Fruit fly (Drosophila melanogaster) whole organism, prepupa: Measurements from ENCODE around the gene PolrMT.
A peak's percentile ranks its signal among the peaks of the same experiment; 100 is the strongest.

Experiments
- Blimp-1 ChIP-seq: fragments of 200-800 bp; sonication (Bioruptor generic); optimal IDR thresholded peaks from 3 replicates; lab custom pipeline; 2017; ENCODE audit warnings: missing biosample characterization, missing genetic modification characterization, mild to moderate bottlenecking, moderate library complexity, missing genetic modification reagents
- CG10631 ChIP-seq: fragments of 200-800 bp; sonication (Bioruptor generic); optimal IDR thresholded peaks from 2 replicates; lab custom pipeline; 2016; ENCODE audit warnings: missing biosample characterization, missing genetic modification characterization
- CG10669 ChIP-seq: fragments of 200-800 bp; sonication (Bioruptor generic); optimal IDR thresholded peaks from 3 replicates; lab custom pipeline; 2018; ENCODE audit warnings: missing biosample characterization, mild to moderate bottlenecking, missing genetic modification characterization, moderate library complexity
- CG11762 ChIP-seq: fragments of 200-800 bp; sonication (Bioruptor generic); optimal IDR thresholded peaks from 3 replicates; lab custom pipeline; 2016; ENCODE audit warnings: missing biosample characterization, missing genetic modification characterization; ENCODE audit not compliant: insufficient read depth
- CG11902 ChIP-seq: fragments of 200-800 bp; sonication (Bioruptor generic); optimal IDR thresholded peaks from 3 replicates; lab custom pipeline; 2016; ENCODE audit warnings: missing biosample characterization, missing genetic modification characterization
- CG15336 ChIP-seq: fragments of 200-800 bp; sonication (Bioruptor generic); IDR thresholded peaks from 2 replicates; pipeline ENCODE4 v1.3.6; 2022; ENCODE audit warnings: missing biosample characterization, missing genetic modification characterization
- CG16779 ChIP-seq: fragments of 200-800 bp; sonication (Bioruptor generic); optimal IDR thresholded peaks from 3 replicates; lab custom pipeline; 2017; ENCODE audit warnings: missing biosample characterization, mild to moderate bottlenecking, missing genetic modification characterization
- CG32006 ChIP-seq: fragments of 200-800 bp; sonication (Bioruptor generic); optimal IDR thresholded peaks from 3 replicates; lab custom pipeline; 2017; ENCODE audit warnings: missing biosample characterization, mild to moderate bottlenecking, missing genetic modification characterization
- CG34406 ChIP-seq: fragments of 200-800 bp; sonication (Bioruptor generic); optimal IDR thresholded peaks from 3 replicates; lab custom pipeline; 2016; ENCODE audit warnings: missing biosample characterization, missing genetic modification characterization
- CG3919 ChIP-seq: fragments of 200-800 bp; sonication (Bioruptor generic); optimal IDR thresholded peaks from 3 replicates; lab custom pipeline; 2016; ENCODE audit warnings: missing biosample characterization, missing genetic modification characterization
- CG4318 ChIP-seq: fragments of 200-800 bp; sonication (Bioruptor generic); optimal IDR thresholded peaks from 3 replicates; lab custom pipeline; 2017; ENCODE audit warnings: missing biosample characterization, mild to moderate bottlenecking, missing genetic modification characterization
- CG6163 ChIP-seq: fragments of 200-800 bp; sonication (Bioruptor generic); IDR thresholded peaks from 3 replicates; pipeline ENCODE4 v1.3.6; 2022; ENCODE audit warnings: missing biosample characterization, missing genetic modification characterization
- CG6276 ChIP-seq: fragments of 200-800 bp; sonication (Bioruptor generic); optimal IDR thresholded peaks from 2 replicates; lab custom pipeline; 2017; ENCODE audit warnings: missing biosample characterization, mild to moderate bottlenecking, missing genetic modification characterization
- CG6792 ChIP-seq: fragments of 200-800 bp; sonication (Bioruptor generic); optimal IDR thresholded peaks from 3 replicates; lab custom pipeline; 2016; ENCODE audit warnings: missing biosample characterization, missing genetic modification characterization
- CG6854 ChIP-seq: fragments of 200-800 bp; sonication (Bioruptor generic); optimal IDR thresholded peaks from 2 replicates; lab custom pipeline; 2017; ENCODE audit warnings: missing biosample characterization, mild to moderate bottlenecking, missing genetic modification characterization
- CG7368 ChIP-seq: fragments of 200-800 bp; sonication (Bioruptor generic); optimal IDR thresholded peaks from 3 replicates; lab custom pipeline; 2016; ENCODE audit warnings: missing biosample characterization, missing genetic modification characterization
- CG8632 ChIP-seq: fragments of 200-800 bp; sonication (Bioruptor generic); optimal IDR thresholded peaks from 3 replicates; lab custom pipeline; 2016; ENCODE audit warnings: missing biosample characterization, missing genetic modification characterization
- CG9139 ChIP-seq: fragments of 200-800 bp; sonication (Bioruptor generic); optimal IDR thresholded peaks from 3 replicates; lab custom pipeline; 2017; ENCODE audit warnings: missing biosample characterization, mild to moderate bottlenecking, missing genetic modification characterization
- Eip75B ChIP-seq: fragments of 200-800 bp; sonication (Bioruptor generic); optimal IDR thresholded peaks from 3 replicates; lab custom pipeline; 2016; ENCODE audit warnings: missing biosample characterization, missing genetic modification characterization
- Eip78C ChIP-seq: fragments of 200-800 bp; sonication (Bioruptor generic); peaks from one replicate; lab custom pipeline; 2016; ENCODE audit warnings: missing biosample characterization, missing genetic modification characterization
- Eip93F ChIP-seq: fragments of 200-800 bp; sonication (Bioruptor generic); optimal IDR thresholded peaks from 2 replicates; lab custom pipeline; 2016; ENCODE audit warnings: missing biosample characterization, mild to moderate bottlenecking, missing genetic modification characterization
- Ets21C ChIP-seq: fragments of 200-800 bp; sonication (Bioruptor generic); optimal IDR thresholded peaks from 3 replicates; lab custom pipeline; 2016; ENCODE audit warnings: missing biosample characterization, missing genetic modification characterization
- Ets96B ChIP-seq: fragments of 200-800 bp; optimal IDR thresholded peaks from 2 replicates; lab custom pipeline; 2019; ENCODE audit warnings: missing biosample characterization, mild to moderate bottlenecking, missing genetic modification characterization, moderate library complexity
- Hr38 ChIP-seq: sonication (Bioruptor generic); optimal IDR thresholded peaks from 2 replicates; lab custom pipeline; 2016; ENCODE audit warnings: missing biosample characterization, missing genetic modification characterization
- Hr39 ChIP-seq: fragments of 200-800 bp; sonication (Bioruptor generic); optimal IDR thresholded peaks from 2 replicates; lab custom pipeline; 2016; ENCODE audit warnings: missing biosample characterization, missing genetic modification characterization
- Hr4 ChIP-seq: fragments of 200-800 bp; sonication (Bioruptor generic); optimal IDR thresholded peaks from 3 replicates; lab custom pipeline; 2016; ENCODE audit warnings: missing biosample characterization, missing genetic modification characterization
- Lpt ChIP-seq: fragments of 200-800 bp; sonication (Bioruptor generic); optimal IDR thresholded peaks from 3 replicates; lab custom pipeline; 2016; ENCODE audit warnings: missing biosample characterization, missing genetic modification characterization
- OdsH ChIP-seq: fragments of 200-800 bp; sonication (Bioruptor generic); optimal IDR thresholded peaks from 3 replicates; lab custom pipeline; 2016; ENCODE audit warnings: missing biosample characterization, missing genetic modification characterization
- Smox ChIP-seq: fragments of 200-800 bp; sonication (Bioruptor generic); optimal IDR thresholded peaks from 3 replicates; lab custom pipeline; 2016; ENCODE audit warnings: missing biosample characterization, missing genetic modification characterization
- Sox102F ChIP-seq: fragments of 200-800 bp; sonication (Bioruptor generic); optimal IDR thresholded peaks from 2 replicates; lab custom pipeline; 2016; ENCODE audit warnings: missing biosample characterization, mild to moderate bottlenecking, missing genetic modification characterization
- Sox14 ChIP-seq: fragments of 200-800 bp; sonication (Bioruptor generic); optimal IDR thresholded peaks from 3 replicates; lab custom pipeline; 2016; ENCODE audit warnings: missing biosample characterization, missing genetic modification characterization
- Sox15 ChIP-seq: fragments of 200-800 bp; sonication (Bioruptor generic); optimal IDR thresholded peaks from 3 replicates; lab custom pipeline; 2016; ENCODE audit warnings: missing biosample characterization, missing genetic modification characterization
- achi ChIP-seq: fragments of 200-800 bp; sonication (Bioruptor generic); optimal IDR thresholded peaks from 3 replicates; lab custom pipeline; 2016; ENCODE audit warnings: missing biosample characterization, missing genetic modification characterization
- acj6 ChIP-seq: fragments of 200-800 bp; sonication (Bioruptor generic); optimal IDR thresholded peaks from 3 replicates; lab custom pipeline; 2016; ENCODE audit warnings: missing biosample characterization, missing genetic modification characterization
- cyc ChIP-seq: fragments of 200-800 bp; sonication (Bioruptor generic); optimal IDR thresholded peaks from 3 replicates; lab custom pipeline; 2016; ENCODE audit warnings: missing biosample characterization, missing genetic modification characterization
- dac ChIP-seq: fragments of 200-800 bp; sonication (Bioruptor generic); optimal IDR thresholded peaks from 2 replicates; lab custom pipeline; 2017; ENCODE audit warnings: missing biosample characterization, mild to moderate bottlenecking, missing genetic modification characterization
- dsx ChIP-seq: fragments of 200-800 bp; optimal IDR thresholded peaks from 3 replicates; lab custom pipeline; 2019; ENCODE audit warnings: missing biosample characterization, mild to moderate bottlenecking, missing genetic modification characterization, moderate library complexity; ENCODE audit not compliant: poor library complexity, severe bottlenecking
- eg ChIP-seq: fragments of 200-800 bp; sonication (Bioruptor generic); IDR thresholded peaks from 3 replicates; pipeline ENCODE4 v1.3.6; 2022; ENCODE audit warnings: missing biosample characterization, missing genetic modification characterization
- esn ChIP-seq: fragments of 200-800 bp; sonication (Bioruptor generic); optimal IDR thresholded peaks from 2 replicates; lab custom pipeline; 2016; ENCODE audit warnings: missing biosample characterization, mild to moderate bottlenecking, missing genetic modification characterization, moderate library complexity
- fd59A ChIP-seq: fragments of 200-800 bp; sonication (Bioruptor generic); optimal IDR thresholded peaks from 2 replicates; lab custom pipeline; 2017; ENCODE audit warnings: missing biosample characterization, mild to moderate bottlenecking, missing genetic modification characterization, missing genetic modification reagents
- fd85E ChIP-seq: fragments of 200-800 bp; sonication (Bioruptor generic); optimal IDR thresholded peaks from 3 replicates; lab custom pipeline; 2016; ENCODE audit warnings: missing biosample characterization, missing genetic modification characterization
- fkh ChIP-seq: fragments of 200-800 bp; sonication (Bioruptor generic); optimal IDR thresholded peaks from 3 replicates; lab custom pipeline; 2017; ENCODE audit warnings: missing biosample characterization, mild to moderate bottlenecking, missing genetic modification characterization, moderate library complexity
- lz ChIP-seq: fragments of 200-800 bp; sonication (Bioruptor generic); optimal IDR thresholded peaks from 3 replicates; lab custom pipeline; 2016; ENCODE audit warnings: missing biosample characterization, missing genetic modification characterization
- net ChIP-seq: fragments of 200-800 bp; sonication (Bioruptor generic); optimal IDR thresholded peaks from 3 replicates; lab custom pipeline; 2016; ENCODE audit warnings: missing biosample characterization, missing genetic modification characterization
- pdm3 ChIP-seq: fragments of 200-800 bp; sonication (Bioruptor generic); optimal IDR thresholded peaks from 3 replicates; lab custom pipeline; 2016; ENCODE audit warnings: missing biosample characterization, missing genetic modification characterization
- salr ChIP-seq, 2 experiments: fragments of 200-800 bp; sonication (Bioruptor generic); optimal IDR thresholded peaks; 3 replicates each; lab custom pipeline; 2016 to 2018; ENCODE audit warnings: missing biosample characterization in 2 of 2, missing genetic modification characterization in 2 of 2, mild to moderate bottlenecking in 1 of 2
- spab ChIP-seq: fragments of 200-800 bp; sonication (Bioruptor generic); optimal IDR thresholded peaks from 2 replicates; lab custom pipeline; 2017; ENCODE audit warnings: missing biosample characterization, mild to moderate bottlenecking, missing genetic modification characterization, missing genetic modification reagents
- svp ChIP-seq: fragments of 200-800 bp; sonication (Bioruptor generic); peaks from one replicate; lab custom pipeline; 2016; ENCODE audit warnings: missing biosample characterization, missing genetic modification characterization
- vri ChIP-seq: fragments of 200-800 bp; sonication (Bioruptor generic); optimal IDR thresholded peaks from 3 replicates; lab custom pipeline; 2016; ENCODE audit warnings: missing biosample characterization, mild to moderate bottlenecking, missing genetic modification characterization

Gene PolrMT

DNA sequence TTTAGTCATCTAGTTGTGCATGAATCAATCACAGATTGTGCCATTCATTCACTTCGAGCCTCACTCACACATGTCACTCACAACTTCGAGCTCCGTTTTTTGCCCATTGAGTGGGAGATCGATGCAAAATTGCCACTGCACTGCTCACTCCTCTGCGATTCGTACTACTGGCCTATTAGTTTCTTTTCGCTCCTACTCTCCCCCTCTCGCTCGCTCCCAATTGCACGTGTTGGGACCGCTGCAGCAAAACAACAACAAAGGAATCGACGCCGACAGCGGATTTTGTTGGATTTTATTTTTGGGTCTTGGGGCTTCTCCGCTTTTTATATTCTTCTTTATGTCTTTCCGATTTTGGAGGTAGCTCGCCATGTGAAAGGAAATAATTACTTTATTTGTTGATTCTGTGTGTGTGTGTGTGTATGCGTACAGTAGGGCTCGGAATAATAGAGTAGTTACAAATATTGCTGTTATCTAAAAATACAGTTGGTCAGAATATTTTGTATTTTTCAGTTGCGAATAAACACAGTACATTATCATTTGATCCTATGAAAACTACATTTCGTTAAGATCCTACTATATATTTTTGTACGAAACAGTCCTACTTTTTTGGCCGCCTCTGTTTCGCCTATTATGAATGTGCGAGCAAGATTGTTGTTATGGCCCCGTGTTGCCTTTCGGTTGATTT is 33.9 kb downstream of the PolrMT start (continued):
- TF ChIP-seq dsx (GFP tag; lab: Kevin White, UChicago) (peak; percentile 40), Eip75B (GFP tag; lab: Kevin White, UChicago) (peak; percentile 4), net (peak; percentile 1), Eip78C (GFP tag; lab: Kevin White, UChicago) (peak; percentile 65), CG4318 (GFP tag; lab: Kevin White, UChicago) (peak; percentile 4), CG11762 (GFP tag; lab: Kevin White, UChicago) (no peak), Sox14 (GFP tag; lab: Kevin White, UChicago) (peak; percentile 1)

- TF ChIP-seq CG8632, result no peak
- TF ChIP-seq Lpt (GFP tag; lab: Kevin White, UChicago), result no peak
- TF ChIP-seq CG34406, result no peak
- peak; percentile 78 for TF ChIP-seq Eip78C (GFP tag; lab: Kevin White, UChicago)
- no peak for TF ChIP-seq vri (GFP tag; lab: Kevin White, UChicago)
- peak; percentile 1 for TF ChIP-seq CG10669 (GFP tag; lab: Kevin White, UChicago)
- TF ChIP-seq fkh (GFP tag; lab: Kevin White, UChicago), result no peak
- peak; percentile 29 for TF ChIP-seq achi
- peak; percentile 37 for TF ChIP-seq CG3919 (GFP tag; lab: Kevin White, UChicago)
- no peak for TF ChIP-seq fd85E (GFP tag; lab: Kevin White, UChicago)
- no peak for TF ChIP-seq Ets96B (tag; lab: Kevin White, UChicago)
- no peak for TF ChIP-seq Blimp-1 (GFP tag; lab: Kevin White, UChicago)
- TF ChIP-seq Ets21C (GFP tag; lab: Kevin White, UChicago), result no peak
- TF ChIP-seq esn (GFP tag; lab: Kevin White, UChicago), result peak; percentile 2
- TF ChIP-seq dsx (GFP tag; lab: Kevin White, UChicago), result no peak
- no peak for TF ChIP-seq CG11762 (GFP tag; lab: Kevin White, UChicago)
- peak; percentile 12 for TF ChIP-seq CG7368 (GFP tag; lab: Kevin White, UChicago)
- no peak for TF ChIP-seq CG6163 (GFP tag; lab: Robert Waterston, UW)
- TF ChIP-seq svp, result peak; percentile 68
- peak; percentile 2 for TF ChIP-seq Hr39 (GFP tag; lab: Kevin White, UChicago)
- peak; percentile 48 for TF ChIP-seq pdm3 (GFP tag; lab: Kevin White, UChicago)
- TF ChIP-seq CG10631, result no peak
- TF ChIP-seq dac, result peak; percentile 22
- TF ChIP-seq fd59A (GFP tag; lab: Kevin White, UChicago), result no peak
- no peak for TF ChIP-seq Sox15
- no peak for TF ChIP-seq CG16779 (tag; lab: Kevin White, UChicago)
- TF ChIP-seq CG6854 (GFP tag; lab: Kevin White, UChicago), result no peak
- TF ChIP-seq lz (GFP tag; lab: Kevin White, UChicago), result peak; percentile 12
- TF ChIP-seq Hr4 (GFP tag; lab: Kevin White, UChicago), result peak; percentile 73
- no peak for TF ChIP-seq salr (GFP tag; optimal IDR thresholded peaks at IDR 0.05; lab: Kevin White, UChicago)
- TF ChIP-seq spab (GFP tag; lab: Kevin White, UChicago), result no peak
- TF ChIP-seq acj6 (GFP tag; lab: Kevin White, UChicago), result peak; percentile 27
- no peak for TF ChIP-seq CG11902 (GFP tag; lab: Kevin White, UChicago)
- TF ChIP-seq cyc (GFP tag; lab: Kevin White, UChicago), result no peak
- TF ChIP-seq CG6792 (GFP tag; lab: Kevin White, UChicago), result no peak
- peak; percentile 52; the same call in 2 of the 3 replicates for TF ChIP-seq eg (GFP tag; lab: Robert Waterston, UW)
- no peak for TF ChIP-seq CG9139
- no peak for TF ChIP-seq Eip93F (GFP tag; lab: Kevin White, UChicago)
- TF ChIP-seq CG6276 (GFP tag; lab: Kevin White, UChicago), result peak; percentile 43
- TF ChIP-seq CG32006 (GFP tag; lab: Kevin White, UChicago), result peak; percentile 68
- peak; percentile 29 for TF ChIP-seq OdsH
- TF ChIP-seq Smox, result no peak
- TF ChIP-seq Sox102F (GFP tag; lab: Kevin White, UChicago), result no peak
- TF ChIP-seq CG15336, result peak; percentile 54; the same call in 1 of the 2 replicates
- TF ChIP-seq Hr38 (GFP tag; lab: Kevin White, UChicago), result no peak
These were observed 34.6 kb downstream of the PolrMT start for dm6 chr2L:1073530-1073929.
